Fruit fly (Drosophila melanogaster) whole organism, pupa: ENCODE measurements around the gene CG1103.

Experiments
- CG10348 ChIP-seq: fragments of 200-800 bp; sonication (Bioruptor generic); IDR thresholded peaks from 2 replicates; pipeline ENCODE4 v1.3.6; 2022; ENCODE audit warnings: missing biosample characterization, missing genetic modification characterization
- CG12605 ChIP-seq: fragments of 200-800 bp; sonication (Bioruptor generic); IDR thresholded peaks from 2 replicates; pipeline ENCODE4 v1.3.6; 2022; ENCODE audit warnings: missing biosample characterization, missing genetic modification characterization
- CG14655 ChIP-seq: fragments of 200-800 bp; sonication (Bioruptor generic); optimal IDR thresholded peaks from 3 replicates; lab custom pipeline; 2017; ENCODE audit warnings: mild to moderate bottlenecking, missing biosample characterization, missing genetic modification reagents, missing genetic modification characterization
- CG15710 ChIP-seq: fragments of 200-800 bp; sonication (Bioruptor generic); optimal IDR thresholded peaks from 2 replicates; lab custom pipeline; 2018; ENCODE audit warnings: missing biosample characterization, mild to moderate bottlenecking, missing genetic modification characterization, moderate library complexity
- CG17806 ChIP-seq: fragments of 200-800 bp; sonication (Bioruptor generic); optimal IDR thresholded peaks from 2 replicates; lab custom pipeline; 2018; ENCODE audit warnings: missing biosample characterization, mild to moderate bottlenecking, missing genetic modification characterization, moderate library complexity
- CG34367 ChIP-seq: fragments of 200-800 bp; sonication (Bioruptor generic); optimal IDR thresholded peaks from 2 replicates; lab custom pipeline; 2018; ENCODE audit warnings: missing biosample characterization, mild to moderate bottlenecking, missing genetic modification characterization
- CG8159 ChIP-seq: fragments of 200-800 bp; sonication (Bioruptor generic); optimal IDR thresholded peaks from 3 replicates; lab custom pipeline; 2018; ENCODE audit warnings: missing biosample characterization, mild to moderate bottlenecking, missing genetic modification characterization, moderate library complexity
- EcR ChIP-seq: fragments of 200-800 bp; sonication (Bioruptor generic); optimal IDR thresholded peaks from 3 replicates; lab custom pipeline; 2019; ENCODE audit warnings: missing biosample characterization, missing genetic modification characterization, mild to moderate bottlenecking, moderate library complexity, missing genetic modification reagents
- Ets98B ChIP-seq: fragments of 200-800 bp; sonication (Bioruptor generic); IDR thresholded peaks from 2 replicates; pipeline ENCODE4 v1.3.6; 2022; ENCODE audit warnings: missing biosample characterization, missing genetic modification characterization
- Pif1A ChIP-seq: fragments of 200-800 bp; sonication (Bioruptor generic); optimal IDR thresholded peaks from 3 replicates; lab custom pipeline; 2016; ENCODE audit warnings: missing biosample characterization, missing genetic modification characterization
- fd96Ca ChIP-seq: fragments of 200-800 bp; sonication (Bioruptor generic); IDR thresholded peaks from 3 replicates; pipeline ENCODE4 v1.3.6; 2022; ENCODE audit warnings: missing biosample characterization, missing genetic modification characterization

DNA sequence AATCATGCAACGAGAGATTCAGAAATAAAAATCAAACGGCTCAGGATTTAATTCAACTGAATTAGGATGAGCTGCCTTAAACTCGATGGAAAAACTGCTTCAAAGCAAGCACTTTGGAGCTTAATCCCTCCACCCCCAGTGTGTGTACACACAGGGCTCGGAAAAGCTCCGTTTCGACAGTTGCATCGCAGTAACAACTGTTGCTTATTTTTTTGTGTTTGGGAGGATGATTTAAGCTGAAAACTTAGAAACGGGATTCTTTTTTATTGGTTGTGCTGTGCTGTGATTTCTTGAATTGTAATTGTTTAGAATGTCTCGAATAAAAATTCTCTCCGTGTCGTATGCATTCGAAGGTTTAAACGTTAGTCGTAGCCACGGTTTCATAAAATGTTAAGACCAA is 18.6 kb upstream of the CG1103 start, which contains the start of gene Syt14:
- no peak for TF ChIP-seq EcR (GFP tag; lab: Kevin White, UChicago)
- TF ChIP-seq CG34367 (tag; lab: Kevin White, UChicago): no peak
- TF ChIP-seq CG17806 (tag; lab: Kevin White, UChicago): no peak
- TF ChIP-seq CG12605: peak; percentile 30; the same call in 1 of the 2 replicates
- no peak for TF ChIP-seq CG10348
- no peak for TF ChIP-seq Pif1A (GFP tag; lab: Kevin White, UChicago)
- TF ChIP-seq Ets98B (GFP tag; lab: Robert Waterston, UW): no peak
- TF ChIP-seq fd96Ca (GFP tag; lab: Robert Waterston, UW): no peak
- TF ChIP-seq CG14655 (GFP tag; lab: Kevin White, UChicago): no peak
- TF ChIP-seq CG15710: no peak
- TF ChIP-seq CG8159 (tag; lab: Kevin White, UChicago): no peak
